Fruit fly (Drosophila melanogaster) whole organism, embryonic: ENCODE measurements around the gene CG4133.
A peak's percentile ranks its signal among the peaks of the same experiment; 100 is the strongest.

ENCODE experiments used
- CG10543 ChIP-seq: fragments of 200-800 bp; sonication (Bioruptor generic); optimal IDR thresholded peaks from 3 replicates; lab custom pipeline; 2017; ENCODE audit warnings: missing biosample characterization, mild to moderate bottlenecking, missing genetic modification characterization, moderate library complexity
- CG11696 ChIP-seq: fragments of 200-800 bp; sonication (Bioruptor generic); IDR thresholded peaks from 2 replicates; pipeline ENCODE4 v1.3.6; 2022; ENCODE audit warnings: missing biosample characterization, missing genetic modification characterization
- CG12744 ChIP-seq: fragments of 200-800 bp; sonication (Bioruptor generic); optimal IDR thresholded peaks from 2 replicates; lab custom pipeline; 2016; ENCODE audit warnings: missing biosample characterization, missing genetic modification characterization
- CG13123 ChIP-seq: fragments of 200-800 bp; sonication (Bioruptor generic); optimal IDR thresholded peaks from 2 replicates; lab custom pipeline; 2016; ENCODE audit warnings: missing biosample characterization, missing genetic modification characterization
- CG13775 ChIP-seq: fragments of 200-800 bp; sonication (Bioruptor generic); optimal IDR thresholded peaks from 3 replicates; lab custom pipeline; 2017; ENCODE audit warnings: missing biosample characterization, mild to moderate bottlenecking, missing genetic modification characterization
- CG13894 ChIP-seq: fragments of 200-800 bp; sonication (Bioruptor generic); optimal IDR thresholded peaks from 3 replicates; lab custom pipeline; 2018; ENCODE audit warnings: missing biosample characterization, mild to moderate bottlenecking, missing genetic modification characterization, moderate library complexity
- CG14014 ChIP-seq: fragments of 200-800 bp; sonication (Bioruptor generic); IDR thresholded peaks from 2 replicates; pipeline ENCODE4 v1.3.6; 2022; ENCODE audit warnings: missing biosample characterization, missing genetic modification characterization
- CG14441 ChIP-seq: fragments of 200-800 bp; sonication (Bioruptor generic); IDR thresholded peaks from 2 replicates; pipeline ENCODE4 v1.3.6; 2022; ENCODE audit warnings: missing biosample characterization, missing genetic modification characterization
- CG3281 ChIP-seq: fragments of 200-800 bp; sonication (Bioruptor generic); optimal IDR thresholded peaks from 3 replicates; lab custom pipeline; 2017; ENCODE audit warnings: missing biosample characterization, mild to moderate bottlenecking, missing genetic modification characterization
- CG6813 ChIP-seq: fragments of 200-800 bp; sonication (Bioruptor generic); optimal IDR thresholded peaks from 2 replicates; lab custom pipeline; 2017; ENCODE audit warnings: missing biosample characterization, missing genetic modification characterization, mild to moderate bottlenecking, moderate library complexity, missing genetic modification reagents
- CG7556 ChIP-seq: fragments of 200-800 bp; sonication (Bioruptor generic); optimal IDR thresholded peaks from 2 replicates; lab custom pipeline; 2017; ENCODE audit warnings: missing biosample characterization, mild to moderate bottlenecking, missing genetic modification characterization
- CG7928 ChIP-seq: fragments of 200-800 bp; sonication (Bioruptor generic); optimal IDR thresholded peaks from 2 replicates; lab custom pipeline; 2017; ENCODE audit warnings: missing biosample characterization, mild to moderate bottlenecking, missing genetic modification characterization
- CG8478 ChIP-seq: fragments of >200 bp; optimal IDR thresholded peaks from 2 replicates; lab custom pipeline; 2018
- CG8924 ChIP-seq: fragments of 200-800 bp; optimal IDR thresholded peaks from 3 replicates; lab custom pipeline; 2019; ENCODE audit warnings: missing biosample characterization, mild to moderate bottlenecking, missing genetic modification characterization, moderate library complexity
- CG9727 ChIP-seq: fragments of 200-800 bp; sonication (Bioruptor generic); optimal IDR thresholded peaks from 3 replicates; lab custom pipeline; 2017; ENCODE audit warnings: missing biosample characterization, mild to moderate bottlenecking, missing genetic modification characterization
- CHES-1-like ChIP-seq: fragments of 200-800 bp; sonication (Bioruptor generic); optimal IDR thresholded peaks from 2 replicates; lab custom pipeline; 2016; ENCODE audit warnings: missing biosample characterization, missing genetic modification characterization
- Dek ChIP-seq: fragments of 200-800 bp; sonication (Bioruptor generic); optimal IDR thresholded peaks from 3 replicates; lab custom pipeline; 2019; ENCODE audit warnings: missing biosample characterization, mild to moderate bottlenecking, missing genetic modification characterization, moderate library complexity
- Drgx ChIP-seq: fragments of 200-800 bp; sonication (Bioruptor generic); IDR thresholded peaks from 2 replicates; pipeline ENCODE4 v1.3.6; 2022; ENCODE audit warnings: missing biosample characterization, missing genetic modification characterization
- ERR ChIP-seq: fragments of 200-800 bp; sonication (Bioruptor generic); optimal IDR thresholded peaks from 2 replicates; lab custom pipeline; 2016; ENCODE audit warnings: missing biosample characterization, missing genetic modification characterization
- Elba2 ChIP-seq: fragments of 200-800 bp; sonication (Bioruptor generic); optimal IDR thresholded peaks from 3 replicates; lab custom pipeline; 2016; ENCODE audit warnings: missing biosample characterization, missing genetic modification characterization
- GATAe ChIP-seq: fragments of 200-800 bp; sonication (Bioruptor generic); conservative IDR thresholded peaks from 2 replicates; pipeline ENCODE4 v1.3.6; 2022; ENCODE audit warnings: missing biosample characterization, missing genetic modification characterization
- HLH3B ChIP-seq: fragments of 200-800 bp; sonication (Bioruptor generic); IDR thresholded peaks from 2 replicates; pipeline ENCODE4 v1.3.6; 2022; ENCODE audit warnings: missing biosample characterization, missing genetic modification characterization
- Hmx ChIP-seq: fragments of 200-800 bp; sonication (Bioruptor generic); optimal IDR thresholded peaks from 2 replicates; lab custom pipeline; 2016; ENCODE audit warnings: missing biosample characterization, missing genetic modification characterization
- Meics ChIP-seq: fragments of 200-800 bp; sonication (Bioruptor generic); optimal IDR thresholded peaks from 2 replicates; lab custom pipeline; 2017; ENCODE audit warnings: missing biosample characterization, mild to moderate bottlenecking, missing genetic modification characterization
- Optix ChIP-seq: fragments of 200-800 bp; sonication (Bioruptor generic); IDR thresholded peaks from 3 replicates; pipeline ENCODE4 v1.3.6; 2022; ENCODE audit warnings: missing biosample characterization, missing genetic modification characterization
- Usf ChIP-seq: fragments of 200-800 bp; sonication (Bioruptor generic); optimal IDR thresholded peaks from 2 replicates; lab custom pipeline; 2017; ENCODE audit warnings: missing genotype, missing biosample characterization, missing genetic modification characterization
- amos ChIP-seq: fragments of 200-800 bp; sonication (Bioruptor generic); IDR thresholded peaks from 2 replicates; pipeline ENCODE4 v1.3.6; 2022; ENCODE audit warnings: missing biosample characterization, missing genetic modification characterization; ENCODE audit not compliant: partially characterized antibody
- chn ChIP-seq: fragments of 200-800 bp; sonication (Bioruptor generic); optimal IDR thresholded peaks from 2 replicates; lab custom pipeline; 2016; ENCODE audit warnings: missing biosample characterization, missing genetic modification characterization
- exex ChIP-seq: fragments of 200-800 bp; sonication (Bioruptor generic); optimal IDR thresholded peaks from 4 replicates; lab custom pipeline; 2018; ENCODE audit warnings: missing biosample characterization, mild to moderate bottlenecking, missing genetic modification characterization, moderate library complexity
- gcm ChIP-seq: fragments of 200-800 bp; sonication (Bioruptor generic); optimal IDR thresholded peaks from 2 replicates; lab custom pipeline; 2019; ENCODE audit warnings: missing biosample characterization, mild to moderate bottlenecking, missing genetic modification characterization, moderate library complexity
- grau ChIP-seq: fragments of 200-800 bp; optimal IDR thresholded peaks from 3 replicates; lab custom pipeline; 2019; ENCODE audit warnings: missing biosample characterization, mild to moderate bottlenecking, missing genetic modification characterization, moderate library complexity
- grn ChIP-seq: fragments of 200-800 bp; sonication (Bioruptor generic); optimal IDR thresholded peaks from 3 replicates; lab custom pipeline; 2017; ENCODE audit warnings: missing biosample characterization, missing genetic modification characterization
- insv ChIP-seq, 2 experiments: fragments of 200-800 bp; sonication (Bioruptor generic); optimal IDR thresholded peaks; 3 replicates each; lab custom pipeline; 2016 to 2018; ENCODE audit warnings: missing biosample characterization in 2 of 2, missing genetic modification characterization in 2 of 2
- kah ChIP-seq: fragments of 200-800 bp; sonication (Bioruptor generic); optimal IDR thresholded peaks from 2 replicates; lab custom pipeline; 2018; ENCODE audit warnings: missing biosample characterization, mild to moderate bottlenecking, missing genetic modification characterization
- lab ChIP-seq: fragments of 200-800 bp; sonication (Bioruptor generic); optimal IDR thresholded peaks from 3 replicates; lab custom pipeline; 2017; ENCODE audit warnings: missing biosample characterization, missing genetic modification characterization, mild to moderate bottlenecking, moderate library complexity, missing genetic modification reagents
- lbe ChIP-seq: fragments of 200-800 bp; sonication (Bioruptor generic); optimal IDR thresholded peaks from 2 replicates; lab custom pipeline; 2016; ENCODE audit warnings: missing biosample characterization, mild to moderate bottlenecking, missing genetic modification characterization
- maf-S ChIP-seq: fragments of 200-800 bp; sonication (Bioruptor generic); optimal IDR thresholded peaks from 2 replicates; lab custom pipeline; 2016; ENCODE audit warnings: missing biosample characterization, missing genetic modification characterization
- mirr ChIP-seq: fragments of 200-800 bp; sonication (Bioruptor generic); optimal IDR thresholded peaks from 3 replicates; lab custom pipeline; 2018; ENCODE audit warnings: missing biosample characterization, mild to moderate bottlenecking, missing genetic modification characterization
- nerfin-2 ChIP-seq: fragments of 200-800 bp; sonication (Bioruptor generic); IDR thresholded peaks from 2 replicates; pipeline ENCODE4 v1.3.6; 2022; ENCODE audit warnings: missing biosample characterization, missing genetic modification characterization; ENCODE audit not compliant: partially characterized antibody
- nom ChIP-seq: fragments of 200-800 bp; sonication (Bioruptor generic); optimal IDR thresholded peaks from 2 replicates; lab custom pipeline; 2017; ENCODE audit warnings: missing biosample characterization, missing genetic modification characterization, mild to moderate bottlenecking, moderate library complexity, missing genetic modification reagents
- row ChIP-seq: fragments of 200-800 bp; sonication (Bioruptor generic); IDR thresholded peaks from 3 replicates; pipeline ENCODE4 v1.3.6; 2022; ENCODE audit warnings: missing biosample characterization, missing genetic modification characterization
- sd ChIP-seq: fragments of 200-800 bp; sonication (Bioruptor generic); optimal IDR thresholded peaks from 3 replicates; lab custom pipeline; 2018; ENCODE audit warnings: missing biosample characterization, mild to moderate bottlenecking, missing genetic modification characterization, moderate library complexity
- sens ChIP-seq: fragments of 200-800 bp; sonication (Bioruptor generic); peaks from one replicate; lab custom pipeline; 2016; ENCODE audit warnings: missing biosample characterization, missing genetic modification characterization
- sima ChIP-seq: fragments of 200-800 bp; sonication (Bioruptor generic); optimal IDR thresholded peaks from 2 replicates; lab custom pipeline; 2016; ENCODE audit warnings: missing biosample characterization, missing genetic modification characterization
- sug ChIP-seq: fragments of 200-800 bp; optimal IDR thresholded peaks from 2 replicates; lab custom pipeline; 2019; ENCODE audit warnings: missing biosample characterization, mild to moderate bottlenecking, missing genetic modification characterization, moderate library complexity

CG4133 gene

dm6 chr2L:441927-442691 is 13.2 kb upstream of the CG4133 start (continued):
- peak; percentile 65 for TF ChIP-seq lab (GFP tag; lab: Kevin White, UChicago)
- peak; percentile 63 for TF ChIP-seq CG13123 (GFP tag; lab: Kevin White, UChicago)
- TF ChIP-seq HLH3B: peak; percentile 90

- TF ChIP-seq insv (GFP tag; optimal IDR thresholded peaks at IDR 0.05; lab: Kevin White, UChicago): peak in 1 of 2 experiments; percentile 71
- no peak for TF ChIP-seq CG9727
- TF ChIP-seq Elba2 (GFP tag; lab: Kevin White, UChicago): peak; percentile 80
- TF ChIP-seq Optix (GFP tag; lab: Robert Waterston, UW): no peak
- TF ChIP-seq CG8478 (lab: Kevin White, UChicago): no peak
These were observed 8.2 kb upstream of the CG4133 start for dm6 chr2L:447124-447523.

- no peak for TF ChIP-seq nerfin-2
- TF ChIP-seq lbe (GFP tag; lab: Kevin White, UChicago): peak; percentile 39
- peak; percentile 77 for TF ChIP-seq mirr (GFP tag; lab: Kevin White, UChicago)
- TF ChIP-seq gcm (GFP tag; lab: Kevin White, UChicago): peak; percentile 28
- TF ChIP-seq CG3281 (GFP tag; lab: Kevin White, UChicago): no peak
- no peak for TF ChIP-seq CG13894 (tag; lab: Kevin White, UChicago)
- peak; percentile 63 for TF ChIP-seq sd (tag; lab: Kevin White, UChicago)
- TF ChIP-seq nom (GFP tag; lab: Kevin White, UChicago): peak; percentile 19
- TF ChIP-seq CG6813 (GFP tag; lab: Kevin White, UChicago): no peak
- TF ChIP-seq CG7556 (GFP tag; lab: Kevin White, UChicago): no peak
- TF ChIP-seq sens (GFP tag; lab: Kevin White, UChicago): peak; percentile 60
- TF ChIP-seq sug (tag; lab: Kevin White, UChicago): peak; percentile 96
- 0 out of 2 replicates have a peak, but pooled peaks have one; percentile 10 for TF ChIP-seq CG14014
- peak; percentile 82 for TF ChIP-seq exex
- no peak for TF ChIP-seq amos
- TF ChIP-seq GATAe: peak; percentile 23; the same call in 1 of the 2 replicates
- TF ChIP-seq Drgx (GFP tag; lab: Robert Waterston, UW): peak; percentile 54
- TF ChIP-seq grn (GFP tag; lab: Kevin White, UChicago): peak; percentile 40
- peak; percentile 56 for TF ChIP-seq grau
- TF ChIP-seq, all 482 proteins: peak for 13
These were observed 3.4 kb upstream of the CG4133 start for dm6 chr2L:451705-452472.

dm6 chr2L:452872-453271 is 2.5 kb upstream of the CG4133 start, which contains the start of the genes crq and shv:
Gene crq (minus strand): TSS chr2L:453024.
Gene shv (plus strand): TSS chr2L:453108.
- TF ChIP-seq sima (GFP tag; lab: Kevin White, UChicago) (no peak), CG12744 (no peak), maf-S (no peak), CG11696 (no peak), CG7928 (GFP tag; lab: Kevin White, UChicago) (no peak), Meics (GFP tag; lab: Kevin White, UChicago) (no peak), kah (GFP tag; lab: Kevin White, UChicago) (no peak), Usf (GFP tag; lab: Kevin White, UChicago) (no peak), ERR (no peak), CHES-1-like (GFP tag; lab: Kevin White, UChicago) (no peak), Hmx (GFP tag; lab: Kevin White, UChicago) (no peak), CG14441 (GFP tag; lab: Robert Waterston, UW) (no peak), Dek (tag; lab: Kevin White, UChicago) (no peak), CG10543 (GFP tag; lab: Kevin White, UChicago) (no peak), CG8924 (tag; lab: Kevin White, UChicago) (peak; percentile 52), chn (GFP tag; lab: Kevin White, UChicago) (no peak), row (GFP tag; lab: Robert Waterston, UW) (no peak), CG13775 (no peak)
